Fruit fly (Drosophila melanogaster): Measurements from ENCODE around the gene CG18508.

CG18508 gene

DNA sequence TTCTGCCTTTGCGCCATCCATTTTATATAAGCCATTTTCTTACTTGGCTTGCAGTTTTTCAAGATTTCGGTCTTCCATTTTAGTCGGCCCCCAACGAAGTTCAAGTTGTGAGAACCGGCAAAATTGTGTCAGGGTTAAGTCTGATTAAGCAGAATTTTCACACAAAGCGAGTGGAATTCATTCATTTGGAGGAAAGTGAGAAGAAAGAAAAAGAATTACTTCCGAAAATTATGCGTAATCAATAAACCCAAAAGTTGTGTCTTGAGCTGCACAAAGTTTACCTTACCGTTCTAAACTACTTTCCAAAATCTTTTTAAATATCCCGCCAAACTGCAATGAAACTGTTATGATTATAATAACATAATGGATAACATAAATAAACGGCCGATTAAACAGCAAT is 1.4 kb upstream of the CG18508 start, which contains the start of gene Fcp3C:
Gene Fcp3C (minus strand): TSS at position 101 of the 400 bp plus-strand sequence.
- TF ChIP-seq Sin3A (optimal IDR thresholded peaks at IDR 0.05) (no peak), insv (optimal IDR thresholded peaks at IDR 0.05) (no peak), psq (optimal IDR thresholded peaks at IDR 0.05) (no peak), ttk (optimal IDR thresholded peaks at IDR 0.05) (no peak), h (optimal IDR thresholded peaks at IDR 0.05) (no peak), Myc (optimal IDR thresholded peaks at IDR 0.05) (no peak)

dm6 chrX:3172217-3172616 is 723 bp downstream of the CG18508 start:
- TF ChIP-seq insv (optimal IDR thresholded peaks at IDR 0.05) = no peak

DNA sequence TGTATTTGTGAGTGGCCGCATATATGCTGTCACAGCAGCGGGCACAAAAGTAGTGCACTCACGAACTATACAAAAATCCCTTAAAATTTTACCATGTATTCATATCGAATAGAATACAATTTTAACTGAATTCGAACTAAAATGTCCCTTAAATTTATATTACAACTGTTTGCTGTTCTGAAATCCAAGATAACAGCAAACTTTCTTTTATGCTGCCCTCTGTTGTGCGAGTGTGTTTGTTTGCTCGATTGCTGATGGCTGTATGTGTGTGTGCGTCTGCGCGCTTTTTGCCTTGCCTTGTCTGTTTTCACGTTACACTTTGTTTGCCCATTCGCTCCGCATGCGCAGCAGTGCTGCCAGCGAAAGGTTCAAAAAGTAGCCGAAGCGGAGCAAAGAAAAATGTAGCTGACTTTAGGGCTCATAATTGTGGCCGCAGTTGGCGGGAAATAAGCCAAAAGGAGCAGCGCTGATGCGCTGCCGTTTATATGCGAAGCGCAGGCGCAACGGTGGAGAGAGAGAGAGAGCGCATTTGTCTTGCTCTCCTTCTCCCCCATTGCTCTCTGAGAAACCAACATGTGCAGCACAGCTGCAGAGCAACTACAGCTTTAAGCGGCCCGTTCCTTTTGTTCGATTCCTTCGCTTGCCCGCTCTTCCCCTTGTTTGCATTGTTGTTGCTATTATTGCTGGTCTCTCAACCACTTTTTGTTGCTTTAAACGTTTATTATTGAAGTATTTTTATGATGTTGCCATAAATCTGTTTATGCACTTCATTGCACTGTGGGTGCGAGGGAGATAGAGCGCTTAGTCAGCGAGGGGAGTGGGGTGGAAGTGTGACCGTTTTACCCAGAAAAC is 10.3 kb downstream of the CG18508 start:
- TF ChIP-seq Sin3A (optimal IDR thresholded peaks at IDR 0.05) = no peak
- TF ChIP-seq psq (optimal IDR thresholded peaks at IDR 0.05) = no peak
- TF ChIP-seq insv (optimal IDR thresholded peaks at IDR 0.05) = no peak
- TF ChIP-seq ttk (optimal IDR thresholded peaks at IDR 0.05) = no peak
- no peak for TF ChIP-seq h (optimal IDR thresholded peaks at IDR 0.05)
- TF ChIP-seq Myc (optimal IDR thresholded peaks at IDR 0.05) = no peak

dm6 chrX:3161542-3162377 is 11.2 kb downstream of the CG18508 start:
- TF ChIP-seq Myc (optimal IDR thresholded peaks at IDR 0.05) = no peak
- TF ChIP-seq psq (optimal IDR thresholded peaks at IDR 0.05) = no peak
- TF ChIP-seq ttk (optimal IDR thresholded peaks at IDR 0.05) = no peak
- TF ChIP-seq h (optimal IDR thresholded peaks at IDR 0.05) = no peak
- TF ChIP-seq Sin3A (optimal IDR thresholded peaks at IDR 0.05) = no peak
- no peak for TF ChIP-seq insv (optimal IDR thresholded peaks at IDR 0.05)

dm6 chrX:3158620-3159019 is 14.3 kb downstream of the CG18508 start:
- TF ChIP-seq h (optimal IDR thresholded peaks at IDR 0.05) (no peak), psq (optimal IDR thresholded peaks at IDR 0.05) (no peak), Myc (optimal IDR thresholded peaks at IDR 0.05) (no peak), Sin3A (optimal IDR thresholded peaks at IDR 0.05) (no peak), ttk (optimal IDR thresholded peaks at IDR 0.05) (no peak), insv (optimal IDR thresholded peaks at IDR 0.05) (no peak)

DNA sequence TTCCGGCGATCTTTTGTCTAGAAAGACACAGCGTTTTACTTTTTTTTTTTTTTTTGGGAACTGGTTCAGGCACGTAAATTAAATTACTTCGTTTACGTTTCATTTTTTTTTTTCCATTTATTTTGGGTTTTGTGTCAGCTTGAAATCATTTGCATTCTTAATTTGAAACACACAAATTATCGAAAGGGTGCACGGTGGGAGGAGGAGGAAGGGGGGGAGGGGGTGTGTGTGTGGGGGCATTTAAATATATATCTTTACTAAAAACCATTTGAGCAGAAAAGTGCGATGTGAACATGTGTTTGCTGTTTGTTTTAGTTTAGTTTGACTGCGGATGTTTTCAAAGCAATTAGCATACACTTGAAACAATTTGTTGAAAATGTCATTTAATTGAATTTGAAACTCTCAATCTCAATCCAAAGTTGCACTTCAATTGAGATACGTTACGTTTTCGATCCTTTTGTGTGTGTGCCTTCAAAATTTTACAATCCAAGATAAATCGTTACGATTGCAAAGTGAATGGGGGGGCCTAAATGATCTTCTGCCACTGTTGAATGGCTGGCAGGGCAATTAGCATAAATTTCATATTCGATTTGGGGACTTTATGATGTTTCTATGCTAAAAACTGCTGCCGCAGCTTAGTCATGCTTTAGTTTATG is 15.8 kb downstream of the CG18508 start:
- TF ChIP-seq psq (optimal IDR thresholded peaks at IDR 0.05) = no peak
- TF ChIP-seq Myc (optimal IDR thresholded peaks at IDR 0.05) = no peak
- TF ChIP-seq ttk (optimal IDR thresholded peaks at IDR 0.05) = no peak
- TF ChIP-seq h (optimal IDR thresholded peaks at IDR 0.05) = no peak
- no peak for TF ChIP-seq Sin3A (optimal IDR thresholded peaks at IDR 0.05)
- no peak for TF ChIP-seq insv (optimal IDR thresholded peaks at IDR 0.05)

dm6 chrX:3152280-3152679 is 20.7 kb downstream of the CG18508 start:
- TF ChIP-seq insv (optimal IDR thresholded peaks at IDR 0.05) = no peak
- TF ChIP-seq Myc (optimal IDR thresholded peaks at IDR 0.05) = no peak
- TF ChIP-seq h (optimal IDR thresholded peaks at IDR 0.05) = no peak
- no peak for TF ChIP-seq ttk (optimal IDR thresholded peaks at IDR 0.05)
- no peak for TF ChIP-seq Sin3A (optimal IDR thresholded peaks at IDR 0.05)
- TF ChIP-seq psq (optimal IDR thresholded peaks at IDR 0.05) = no peak

dm6 chrX:3151487-3151818 is 21.5 kb downstream of the CG18508 start:
- TF ChIP-seq Sin3A (optimal IDR thresholded peaks at IDR 0.05) (no peak), h (optimal IDR thresholded peaks at IDR 0.05) (no peak)

DNA sequence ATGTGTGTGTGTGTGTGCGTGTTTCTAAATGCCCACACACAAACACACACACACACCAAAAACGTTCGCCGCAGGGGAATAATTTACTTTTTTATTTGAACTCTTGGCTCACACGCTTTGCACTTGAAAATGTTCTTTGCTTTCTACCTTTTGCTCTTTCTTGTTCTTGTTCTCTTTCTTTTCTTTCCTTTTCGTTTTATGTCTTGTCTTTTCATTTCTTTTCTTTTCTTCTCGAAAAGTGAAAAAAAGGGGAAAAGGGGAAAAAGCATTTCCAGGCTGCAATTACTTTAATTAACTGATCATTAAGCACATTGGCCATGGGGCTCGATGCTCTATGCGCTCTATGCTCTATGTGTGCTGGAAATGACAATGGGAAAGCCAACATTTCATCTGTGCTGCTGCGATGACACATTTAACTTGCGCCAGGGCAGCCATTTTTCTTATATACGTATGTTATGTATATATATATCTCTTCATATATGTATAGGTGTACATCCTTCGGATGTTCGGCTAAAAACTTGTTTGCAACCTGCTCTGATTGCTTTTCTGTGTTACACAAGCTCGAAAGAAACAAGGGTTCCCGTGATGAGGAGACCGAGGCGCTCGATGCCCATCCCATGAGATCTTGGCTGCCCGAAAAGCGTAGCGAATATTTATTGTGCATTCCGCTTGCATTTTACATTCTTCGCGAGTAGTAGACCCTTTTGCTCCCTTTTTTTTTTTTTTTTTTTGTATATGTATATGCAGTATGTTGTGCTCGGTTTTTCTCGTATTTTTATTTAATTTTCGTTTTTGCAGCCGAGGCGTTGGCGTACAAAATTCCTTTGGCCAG is 22.1 kb downstream of the CG18508 start:
- TF ChIP-seq Sin3A (optimal IDR thresholded peaks at IDR 0.05) (no peak), psq (optimal IDR thresholded peaks at IDR 0.05) (no peak), ttk (optimal IDR thresholded peaks at IDR 0.05) (no peak), h (optimal IDR thresholded peaks at IDR 0.05) (no peak), Myc (optimal IDR thresholded peaks at IDR 0.05) (no peak), insv (optimal IDR thresholded peaks at IDR 0.05) (no peak)

DNA sequence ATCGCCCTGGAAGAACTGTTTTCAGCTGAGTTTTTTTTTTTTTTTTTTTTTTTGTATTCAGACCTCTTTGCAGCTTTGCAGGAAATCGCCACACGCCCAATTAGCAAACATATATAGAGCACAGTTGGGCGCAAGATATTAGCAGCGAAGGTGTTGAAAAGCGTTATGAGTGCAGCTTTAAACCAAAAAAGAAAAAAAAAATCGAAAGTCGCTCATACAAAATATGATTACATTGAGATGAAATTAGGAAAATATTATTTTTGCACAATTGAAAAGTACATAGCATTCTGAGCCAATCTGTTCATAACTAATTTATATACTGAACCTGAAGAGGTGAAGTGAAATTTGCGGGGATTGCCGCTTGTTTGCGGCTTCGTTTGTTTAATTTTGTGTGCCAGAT is 25.9 kb downstream of the CG18508 start:
- TF ChIP-seq insv (optimal IDR thresholded peaks at IDR 0.05) = no peak
- no peak for TF ChIP-seq h (optimal IDR thresholded peaks at IDR 0.05)
- no peak for TF ChIP-seq ttk (optimal IDR thresholded peaks at IDR 0.05)
- TF ChIP-seq psq (optimal IDR thresholded peaks at IDR 0.05) = no peak
- no peak for TF ChIP-seq Sin3A (optimal IDR thresholded peaks at IDR 0.05)
- no peak for TF ChIP-seq Myc (optimal IDR thresholded peaks at IDR 0.05)

dm6 chrX:3143235-3144030 is 29.5 kb downstream of the CG18508 start:
- no peak for TF ChIP-seq Myc (optimal IDR thresholded peaks at IDR 0.05)
- TF ChIP-seq ttk (optimal IDR thresholded peaks at IDR 0.05) = no peak
- TF ChIP-seq Sin3A (optimal IDR thresholded peaks at IDR 0.05) = no peak
- TF ChIP-seq psq (optimal IDR thresholded peaks at IDR 0.05) = no peak
- TF ChIP-seq h (optimal IDR thresholded peaks at IDR 0.05) = no peak
- TF ChIP-seq insv (optimal IDR thresholded peaks at IDR 0.05) = no peak

Data from Kc167 (cell line).